Worm (Caenorhabditis elegans) whole organism, young adult: ENCODE results near the gene moa-1.

Experiments
- B0336.3 ChIP-seq: fragments of 200-800 bp; sonication (Bioruptor generic); IDR thresholded peaks from 2 replicates; pipeline ENCODE4 v1.3.6; 2022; ENCODE audit warnings: missing genetic modification characterization, missing compliant biosample characterization
- C06A6.2 ChIP-seq: fragments of 200-800 bp; sonication (Bioruptor generic); conservative IDR thresholded peaks from 2 replicates; pipeline ENCODE4 v1.3.6; 2022; ENCODE audit warnings: missing genetic modification characterization, missing compliant biosample characterization
- F10E7.11 ChIP-seq: sonication (generic microtip); optimal IDR thresholded peaks from 2 replicates; lab custom pipeline; 2017; ENCODE audit warnings: mild to moderate bottlenecking, missing genetic modification characterization, moderate library complexity, missing compliant biosample characterization
- F22D6.2 ChIP-seq: sonication (generic microtip); optimal IDR thresholded peaks from 2 replicates; lab custom pipeline; 2016; ENCODE audit warnings: mild to moderate bottlenecking, missing genetic modification characterization, missing compliant biosample characterization
- F37B4.10 ChIP-seq: fragments of 200-800 bp; sonication (Bioruptor generic); IDR thresholded peaks from 2 replicates; pipeline ENCODE4 v1.3.6; 2022; ENCODE audit warnings: missing genetic modification characterization, missing compliant biosample characterization
- F39B2.1 ChIP-seq: fragments of 200-800 bp; sonication (Bioruptor generic); IDR thresholded peaks from 2 replicates; pipeline ENCODE4 v1.3.6; 2022; ENCODE audit warnings: missing genetic modification reagents, missing genetic modification characterization, missing compliant biosample characterization
- F49E8.2 ChIP-seq: sonication (generic microtip); optimal IDR thresholded peaks from 3 replicates; lab custom pipeline; 2017; ENCODE audit warnings: missing genetic modification characterization, mild to moderate bottlenecking, missing compliant biosample characterization, antibody characterized with exemption, moderate library complexity; ENCODE audit not compliant: insufficient read depth
- F52B5.7 ChIP-seq: sonication (generic microtip); optimal IDR thresholded peaks from 2 replicates; lab custom pipeline; 2016; ENCODE audit warnings: mild to moderate bottlenecking, missing genetic modification characterization, missing compliant biosample characterization
- F57A8.1 ChIP-seq: fragments of 200-800 bp; sonication (Bioruptor generic); optimal IDR thresholded peaks from 2 replicates; lab custom pipeline; 2018; ENCODE audit warnings: mild to moderate bottlenecking, missing genetic modification characterization, moderate library complexity, missing compliant biosample characterization
- F57C9.4 ChIP-seq: sonication (generic microtip); optimal IDR thresholded peaks from 2 replicates; lab custom pipeline; 2017; ENCODE audit warnings: mild to moderate bottlenecking, missing genetic modification characterization, missing compliant biosample characterization
- K11D2.4 ChIP-seq: fragments of 200-800 bp; sonication (Bioruptor generic); IDR thresholded peaks from 2 replicates; pipeline ENCODE4 v1.3.6; 2022; ENCODE audit warnings: missing genetic modification reagents, missing genetic modification characterization, missing compliant biosample characterization
- K12H6.12 ChIP-seq: fragments of 200-800 bp; sonication (Bioruptor generic); optimal IDR thresholded peaks from 2 replicates; lab custom pipeline; 2018; ENCODE audit warnings: mild to moderate bottlenecking, missing genetic modification characterization, missing compliant biosample characterization
- T07F8.4 ChIP-seq: sonication (generic microtip); optimal IDR thresholded peaks from 2 replicates; lab custom pipeline; 2016; ENCODE audit warnings: mild to moderate bottlenecking, missing genetic modification characterization, moderate library complexity, missing compliant biosample characterization
- T26A5.8 ChIP-seq: sonication (generic microtip); optimal IDR thresholded peaks from 2 replicates; lab custom pipeline; 2016; ENCODE audit warnings: missing genetic modification characterization, missing compliant biosample characterization
- Y67H2A.10 ChIP-seq: fragments of 200-800 bp; sonication (Bioruptor generic); conservative IDR thresholded peaks from 2 replicates; pipeline ENCODE4 v1.3.6; 2022; ENCODE audit warnings: missing genetic modification reagents, missing genetic modification characterization, missing compliant biosample characterization
- Y95B8A.8 ChIP-seq: fragments of 200-800 bp; sonication (Bioruptor generic); IDR thresholded peaks from 2 replicates; pipeline ENCODE4 v1.3.6; 2022; ENCODE audit warnings: missing genetic modification reagents, missing genetic modification characterization, missing compliant biosample characterization
- ama-1 ChIP-seq, 3 experiments: fragments of 150-350 bp in 1 of 3; sonication (generic microtip) in 2 of 3; optimal IDR thresholded peaks; 2 replicates each; lab custom pipeline; 2014 to 2018; ENCODE audit warnings: missing biosample characterization in 2 of 3, missing genetic modification characterization in 2 of 3, missing genetic modification reagents in 2 of 3
- aptf-2 ChIP-seq: fragments of 200-800 bp; sonication (Bioruptor generic); conservative IDR thresholded peaks from 2 replicates; pipeline ENCODE4 v1.3.6; 2022; ENCODE audit warnings: missing genetic modification reagents, missing genetic modification characterization, missing compliant biosample characterization
- attf-3 ChIP-seq: fragments of 200-800 bp; sonication (Bioruptor generic); conservative IDR thresholded peaks from 2 replicates; pipeline ENCODE4 v1.3.6; 2022; ENCODE audit warnings: missing genetic modification reagents, missing genetic modification characterization, missing compliant biosample characterization
- ceh-40 ChIP-seq: fragments of 200-800 bp; sonication (Bioruptor generic); IDR thresholded peaks from 2 replicates; pipeline ENCODE4 v1.3.6; 2022; ENCODE audit warnings: missing genetic modification characterization, missing compliant biosample characterization
- ceh-91 ChIP-seq: fragments of 200-800 bp; sonication (Bioruptor generic); IDR thresholded peaks from 2 replicates; pipeline ENCODE4 v1.3.6; 2022; ENCODE audit warnings: missing genetic modification reagents, missing genetic modification characterization, missing compliant biosample characterization
- die-1 ChIP-seq: sonication (generic microtip); optimal IDR thresholded peaks from 2 replicates; lab custom pipeline; 2016; ENCODE audit warnings: missing genotype, mild to moderate bottlenecking, missing genetic modification characterization, missing compliant biosample characterization
- dox-1 ChIP-seq: fragments of 200-800 bp; sonication (Bioruptor generic); IDR thresholded peaks from 2 replicates; pipeline ENCODE4 v1.3.6; 2022; ENCODE audit warnings: missing genetic modification reagents, missing genetic modification characterization, missing compliant biosample characterization
- ets-4 ChIP-seq: fragments of 200-800 bp; sonication (Bioruptor generic); optimal IDR thresholded peaks from 2 replicates; lab custom pipeline; 2018; ENCODE audit warnings: mild to moderate bottlenecking, missing genetic modification characterization, missing compliant biosample characterization
- fkh-3 ChIP-seq: sonication (generic microtip); optimal IDR thresholded peaks from 2 replicates; lab custom pipeline; 2016; ENCODE audit warnings: mild to moderate bottlenecking, missing genetic modification characterization, missing compliant biosample characterization
- hlh-12 ChIP-seq: sonication (generic microtip); optimal IDR thresholded peaks from 2 replicates; lab custom pipeline; 2016; ENCODE audit warnings: missing genetic modification characterization, missing compliant biosample characterization
- let-526 ChIP-seq: fragments of 200-800 bp; sonication (Bioruptor generic); IDR thresholded peaks from 2 replicates; pipeline ENCODE4 v1.3.6; 2022; ENCODE audit warnings: missing genetic modification reagents, missing genetic modification characterization, missing compliant biosample characterization
- lin-35 ChIP-seq, 3 experiments: fragments of 150-350 bp in 2 of 3; sonication (generic microtip) in 1 of 3; optimal IDR thresholded peaks; 2 replicates each; lab custom pipeline; 2014 to 2018; ENCODE audit warnings: missing biosample characterization in 3 of 3, missing genetic modification characterization in 3 of 3, missing genetic modification reagents in 3 of 3
- lin-40 ChIP-seq: sonication (generic microtip); optimal IDR thresholded peaks from 2 replicates; lab custom pipeline; 2016; ENCODE audit warnings: missing genetic modification characterization, mild to moderate bottlenecking, missing compliant biosample characterization, missing genotype, missing genetic modification reagents
- lir-1 ChIP-seq: fragments of 200-800 bp; sonication (Bioruptor generic); conservative IDR thresholded peaks from 2 replicates; pipeline ENCODE4 v1.3.6; 2022; ENCODE audit warnings: missing genetic modification reagents, missing genetic modification characterization, missing compliant biosample characterization
- lsl-1 ChIP-seq: fragments of 200-800 bp; sonication (Bioruptor generic); optimal IDR thresholded peaks from 2 replicates; lab custom pipeline; 2018; ENCODE audit warnings: mild to moderate bottlenecking, missing genetic modification characterization, moderate library complexity, missing compliant biosample characterization
- lsy-27 ChIP-seq: sonication (generic microtip); optimal IDR thresholded peaks from 2 replicates; lab custom pipeline; 2017; ENCODE audit warnings: missing genetic modification characterization, mild to moderate bottlenecking, missing compliant biosample characterization, antibody characterized with exemption, missing genotype, borderline replicate concordance; ENCODE audit not compliant: insufficient read depth
- madf-3 ChIP-seq: fragments of 200-800 bp; sonication (Bioruptor generic); IDR thresholded peaks from 2 replicates; pipeline ENCODE4 v1.3.6; 2022; ENCODE audit warnings: missing genetic modification reagents, missing genetic modification characterization, missing compliant biosample characterization
- mcd-1 ChIP-seq: fragments of 200-800 bp; sonication (Bioruptor generic); IDR thresholded peaks from 2 replicates; pipeline ENCODE4 v1.3.6; 2022; ENCODE audit warnings: missing genetic modification reagents, missing genetic modification characterization, missing compliant biosample characterization
- mes-4 ChIP-seq: sonication (generic microtip); optimal IDR thresholded peaks from 2 replicates; lab custom pipeline; 2016; ENCODE audit warnings: missing genotype, missing genetic modification characterization, missing compliant biosample characterization
- nhr-80 ChIP-seq: sonication (generic microtip); optimal IDR thresholded peaks from 2 replicates; lab custom pipeline; 2016; ENCODE audit warnings: missing genetic modification characterization, missing compliant biosample characterization
- rcor-1 ChIP-seq: fragments of 200-800 bp; sonication (Bioruptor generic); IDR thresholded peaks from 2 replicates; pipeline ENCODE4 v1.3.6; 2022; ENCODE audit warnings: missing genetic modification reagents, missing genetic modification characterization, missing compliant biosample characterization
- snpc-1.1 ChIP-seq: sonication (generic microtip); optimal IDR thresholded peaks from 2 replicates; lab custom pipeline; 2017; ENCODE audit warnings: missing genetic modification characterization, mild to moderate bottlenecking, missing compliant biosample characterization, antibody characterized with exemption, moderate library complexity, missing genotype, missing genetic modification reagents; ENCODE audit not compliant: insufficient read depth
- snpc-3.4 ChIP-seq: sonication (generic microtip); optimal IDR thresholded peaks from 2 replicates; lab custom pipeline; 2017; ENCODE audit warnings: missing genetic modification characterization, mild to moderate bottlenecking, missing compliant biosample characterization, antibody characterized with exemption, moderate library complexity, missing genotype, missing genetic modification reagents
- somi-1 ChIP-seq: fragments of 200-800 bp; sonication (Bioruptor generic); optimal IDR thresholded peaks from 2 replicates; lab custom pipeline; 2018; ENCODE audit warnings: mild to moderate bottlenecking, missing genetic modification characterization, missing compliant biosample characterization
- sptf-2 ChIP-seq: fragments of 200-800 bp; sonication (Bioruptor generic); optimal IDR thresholded peaks from 2 replicates; lab custom pipeline; 2018; ENCODE audit warnings: mild to moderate bottlenecking, missing genetic modification characterization, missing compliant biosample characterization
- tbx-9 ChIP-seq: sonication (generic microtip); optimal IDR thresholded peaks from 2 replicates; lab custom pipeline; 2016; ENCODE audit warnings: borderline replicate concordance, missing genetic modification characterization, inconsistent platforms, missing compliant biosample characterization
- tlf-1 ChIP-seq: fragments of 200-800 bp; sonication (Bioruptor generic); optimal IDR thresholded peaks from 2 replicates; lab custom pipeline; 2018; ENCODE audit warnings: mild to moderate bottlenecking, missing genetic modification characterization, missing compliant biosample characterization
- unc-62 ChIP-seq: fragments of 150-350 bp; optimal IDR thresholded peaks from 2 replicates; lab custom pipeline; 2014; ENCODE audit warnings: missing biosample characterization, missing genetic modification reagents, missing genetic modification characterization
- ztf-25 ChIP-seq: fragments of 200-800 bp; sonication (Bioruptor generic); IDR thresholded peaks from 2 replicates; pipeline ENCODE4 v1.3.6; 2022; ENCODE audit warnings: missing genetic modification reagents, missing genetic modification characterization, missing compliant biosample characterization
- ztf-28 ChIP-seq: fragments of 200-800 bp; sonication (Bioruptor generic); IDR thresholded peaks from 2 replicates; pipeline ENCODE4 v1.3.6; 2022; ENCODE audit warnings: missing genetic modification reagents, missing genetic modification characterization, missing compliant biosample characterization
- ztf-6 ChIP-seq: fragments of 200-800 bp; sonication (Bioruptor generic); IDR thresholded peaks from 2 replicates; pipeline ENCODE4 v1.3.6; 2022; ENCODE audit warnings: missing genetic modification reagents, missing genetic modification characterization, missing compliant biosample characterization

The moa-1 gene

DNA sequence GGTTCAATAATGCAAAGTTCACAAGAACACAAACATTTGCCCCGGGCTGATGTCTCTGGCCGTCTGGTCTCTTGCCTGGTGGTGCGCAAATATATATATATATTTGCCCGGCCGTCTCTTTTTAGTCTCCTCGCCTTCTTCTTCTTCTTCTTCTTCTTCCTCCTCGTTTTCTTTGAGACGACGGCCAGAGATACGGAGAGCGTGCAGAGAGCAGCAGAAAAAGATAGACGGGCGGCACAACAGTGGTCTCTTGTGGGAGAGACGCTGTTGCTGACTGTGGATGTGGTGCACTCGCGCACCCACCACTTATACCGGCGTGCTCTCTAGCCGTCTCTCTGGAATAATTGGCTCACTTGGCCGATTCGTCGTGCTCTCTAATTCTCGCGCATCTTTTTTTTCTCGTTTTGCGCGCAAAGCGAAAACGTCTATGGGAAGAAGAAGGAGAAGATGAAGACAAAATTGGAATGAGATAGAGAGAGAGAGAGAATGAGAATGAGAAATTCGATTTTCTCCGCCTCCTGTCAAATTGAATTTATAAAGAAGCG, 48.5 kb downstream of the moa-1 start (continued):
- TF ChIP-seq tlf-1: peak; percentile 91
- no peak for TF ChIP-seq ztf-25
- TF ChIP-seq F49E8.2: no peak
- TF ChIP-seq somi-1: peak; percentile 100
- TF ChIP-seq snpc-1.1 (tag; lab: Kevin White, UChicago): no peak
- TF ChIP-seq T07F8.4: peak; percentile 54
- TF ChIP-seq tbx-9: no peak
- peak; percentile 99 for TF ChIP-seq K12H6.12
- TF ChIP-seq dox-1 (GFP tag; lab: Robert Waterston, UW): peak; percentile 94
- TF ChIP-seq ceh-40: no peak
- TF ChIP-seq lsl-1: no peak
- peak; percentile 61 for TF ChIP-seq F57A8.1 (GFP tag; lab: Kevin White, UChicago)
- peak; percentile 92 for TF ChIP-seq ets-4 (GFP tag; lab: Kevin White, UChicago)
- TF ChIP-seq ztf-28: no peak
- TF ChIP-seq madf-3: no peak
- peak; percentile 98 for TF ChIP-seq lin-40 (tag; lab: Kevin White, UChicago)
- TF ChIP-seq T26A5.8 (tag; lab: Kevin White, UChicago): no peak
- no peak for TF ChIP-seq aptf-2 (GFP tag; lab: Robert Waterston, UW)
- TF ChIP-seq C06A6.2 (GFP tag; lab: Robert Waterston, UW): peak; percentile 91
- 0 out of 2 replicates have a peak, but pooled peaks have one; percentile 8 for TF ChIP-seq F39B2.1 (GFP tag; lab: Robert Waterston, UW)
- TF ChIP-seq fkh-3: no peak
- peak; percentile 84 for TF ChIP-seq mcd-1 (GFP tag; lab: Robert Waterston, UW)
- TF ChIP-seq lsy-27 (tag; lab: Kevin White, UChicago): no peak
- no peak for TF ChIP-seq F10E7.11
- TF ChIP-seq K11D2.4 (GFP tag; lab: Robert Waterston, UW): peak; percentile 89
- peak; percentile 98 for TF ChIP-seq B0336.3 (GFP tag; lab: Robert Waterston, UW)
- TF ChIP-seq ztf-6 (GFP tag; lab: Robert Waterston, UW): peak; percentile 69; the same call in 1 of the 2 replicates
- no peak for TF ChIP-seq snpc-3.4
- TF ChIP-seq ceh-91 (GFP tag; lab: Robert Waterston, UW): no peak
- peak; percentile 100 for TF ChIP-seq nhr-80 (tag; lab: Kevin White, UChicago)
- TF ChIP-seq sptf-2 (GFP tag; lab: Kevin White, UChicago): peak; percentile 19
- no peak for TF ChIP-seq F57C9.4 (tag; lab: Kevin White, UChicago)
- TF ChIP-seq F52B5.7 (tag; lab: Kevin White, UChicago): peak; percentile 64
- TF ChIP-seq attf-3: no peak; the same call in 1 of the 2 replicates
- peak; percentile 92 for TF ChIP-seq F22D6.2 (tag; lab: Kevin White, UChicago)
- no peak for TF ChIP-seq let-526
- no peak for TF ChIP-seq F37B4.10
- TF ChIP-seq Y95B8A.8 (GFP tag; lab: Robert Waterston, UW): no peak
- TF ChIP-seq rcor-1 (GFP tag; lab: Robert Waterston, UW): peak; percentile 20; the same call in 1 of the 2 replicates

DNA sequence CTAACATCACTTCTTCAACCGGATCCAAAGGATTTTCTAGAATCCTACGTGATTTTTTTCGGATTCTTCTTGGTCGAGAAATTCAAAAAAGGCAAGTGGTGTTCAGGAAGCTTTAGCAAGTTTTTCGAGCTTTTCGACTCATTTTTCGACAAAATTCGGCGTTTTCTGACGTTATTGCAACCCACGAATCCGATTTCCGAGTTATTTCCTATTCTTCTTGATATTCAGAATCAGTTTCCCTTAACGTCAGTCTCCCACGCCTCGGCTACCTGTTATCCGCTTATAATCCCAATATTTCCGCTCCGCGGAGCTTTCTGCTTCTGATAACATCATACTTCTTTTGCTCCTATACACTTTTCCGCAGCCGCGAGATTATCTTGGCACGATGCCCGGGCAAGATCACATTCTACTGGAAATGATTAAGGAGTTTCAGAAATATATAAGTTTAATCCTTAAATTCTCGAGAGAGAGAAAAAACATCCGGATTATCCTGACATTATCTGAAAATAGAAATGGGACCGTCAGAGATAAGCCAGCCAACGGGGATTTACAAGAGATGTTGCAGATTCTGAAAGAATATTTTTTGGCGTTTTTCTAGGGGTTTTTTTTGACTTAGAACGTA, 51.3 kb downstream of the moa-1 start:
- TF ChIP-seq mes-4 (no peak), K12H6.12 (no peak), F57A8.1 (GFP tag; lab: Kevin White, UChicago) (no peak), ama-1 (optimal IDR thresholded peaks at IDR 0.05; lab: Kevin White, UChicago) (no peak), ama-1 (GFP tag; optimal IDR thresholded peaks at IDR 0.05; lab: Kevin White, UChicago) (no peak), unc-62 (GFP tag; lab: Kevin White, UChicago) (no peak), hlh-12 (tag; lab: Kevin White, UChicago) (no peak), lin-35 (GFP tag; optimal IDR thresholded peaks at IDR 0.05; lab: Kevin White, UChicago) (no peak), die-1 (tag; lab: Kevin White, UChicago) (no peak), mcd-1 (GFP tag; lab: Robert Waterston, UW) (no peak), Y67H2A.10 (no peak), lsy-27 (tag; lab: Kevin White, UChicago) (no peak), aptf-2 (GFP tag; lab: Robert Waterston, UW) (no peak), lir-1 (GFP tag; lab: Robert Waterston, UW) (no peak)
